Fruit fly (Drosophila melanogaster): ENCODE data around the gene cyc.

Gene cyc

DNA sequence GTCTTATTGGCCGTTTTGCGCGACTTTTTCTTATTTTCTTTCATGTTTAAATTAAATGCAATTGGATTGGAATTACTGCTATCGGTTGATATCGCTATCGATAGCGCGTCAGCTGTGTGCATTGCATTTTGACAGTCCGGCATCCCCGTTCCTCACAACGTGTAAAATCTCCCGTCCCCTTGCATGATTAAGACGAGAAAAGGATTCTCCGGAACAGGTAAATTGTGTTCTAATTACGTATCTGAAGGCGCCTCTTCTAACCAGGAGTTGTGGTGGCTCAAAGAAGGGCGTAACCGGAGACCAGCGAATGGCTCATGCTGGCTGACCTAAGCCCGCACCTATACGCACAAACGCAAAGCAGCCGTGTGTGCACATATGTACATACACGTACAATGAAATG, 8.6 kb downstream of the cyc start, which contains the start of the genes CG14104 and Kap-alpha1 (continued):
- TF ChIP-seq CG10274 (GFP tag; optimal IDR thresholded peaks at IDR 0.05) (no peak), Scr (GFP tag; IDR thresholded peaks at IDR 0.05; ENCODE audit: partially characterized antibody) (peak; percentile 71), HHEX (GFP tag; optimal IDR thresholded peaks at IDR 0.05) (no peak), peb (GFP tag; IDR thresholded peaks at IDR 0.05) (no peak)

DNA sequence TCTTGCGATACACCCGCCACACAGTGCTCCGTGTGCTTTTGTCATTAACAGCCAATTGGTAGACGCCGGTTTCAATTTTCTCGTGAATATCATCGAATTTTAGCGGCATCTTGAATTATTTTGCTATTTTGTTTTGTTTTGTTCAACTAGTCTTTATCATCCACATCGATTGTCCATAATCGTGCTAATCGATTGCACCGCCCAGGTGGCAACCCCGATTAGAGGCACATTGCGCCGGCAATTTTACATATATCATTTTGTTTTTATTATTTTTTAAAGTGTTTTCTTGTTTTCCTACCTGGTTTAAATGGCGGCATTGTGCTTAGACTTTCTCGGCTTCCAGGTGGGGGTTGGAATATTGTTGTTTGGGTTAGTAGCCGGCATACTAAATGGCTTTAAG, 9.8 kb downstream of the cyc start, which contains the start of gene CG34116:
CG34116 (minus strand) TSS at position 142 of the 400 bp plus-strand sequence.
- TF ChIP-seq CG8281 (tag; optimal IDR thresholded peaks at IDR 0.05) (no peak), CG18619 (GFP tag; optimal IDR thresholded peaks at IDR 0.05) (no peak), Atf3 (GFP tag; optimal IDR thresholded peaks at IDR 0.05) (no peak), vfl (GFP tag; optimal IDR thresholded peaks at IDR 0.05) (no peak), HmgD (GFP tag; optimal IDR thresholded peaks at IDR 0.05) (no peak), CG13287 (GFP tag; IDR thresholded peaks at IDR 0.05; ENCODE audit: partially characterized antibody) (peak; percentile 71), CG3065 (GFP tag; optimal IDR thresholded peaks at IDR 0.05) (no peak), CG17328 (GFP tag; IDR thresholded peaks at IDR 0.05) (no peak), pho (GFP tag; optimal IDR thresholded peaks at IDR 0.05) (no peak), CG2129 (GFP tag; IDR thresholded peaks at IDR 0.05; ENCODE audit: partially characterized antibody) (peak; percentile 36), CG34224 (GFP tag; IDR thresholded peaks at IDR 0.05; ENCODE audit: partially characterized antibody) (peak; percentile 59), croc (GFP tag; conservative IDR thresholded peaks at IDR 0.05) (no peak), slbo (GFP tag; IDR thresholded peaks at IDR 0.05) (no peak), Doc3 (GFP tag; IDR thresholded peaks at IDR 0.05; ENCODE audit: partially characterized antibody) (peak; percentile 54), CG11398 (GFP tag; optimal IDR thresholded peaks at IDR 0.05) (no peak), GATAe (GFP tag; conservative IDR thresholded peaks at IDR 0.05) (no peak), ci (GFP tag; IDR thresholded peaks at IDR 0.05) (no peak), trem (tag; optimal IDR thresholded peaks at IDR 0.05) (peak; percentile 26), maf-S (GFP tag; optimal IDR thresholded peaks at IDR 0.05) (no peak), CG13424 (tag; optimal IDR thresholded peaks at IDR 0.05) (no peak), otp (GFP tag; IDR thresholded peaks at IDR 0.05) (no peak), cad (GFP tag; optimal IDR thresholded peaks at IDR 0.05) (no peak), CG17359 (tag; optimal IDR thresholded peaks at IDR 0.05) (no peak), CG9817 (tag; optimal IDR thresholded peaks at IDR 0.05) (no peak), cas (GFP tag; IDR thresholded peaks at IDR 0.05) (no peak), CG17361 (GFP tag; IDR thresholded peaks at IDR 0.05) (no peak), lilli (GFP tag; optimal IDR thresholded peaks at IDR 0.05) (no peak), CG43689 (GFP tag; IDR thresholded peaks at IDR 0.05) (no peak), corto (GFP tag; optimal IDR thresholded peaks at IDR 0.05) (no peak), Ssrp (tag; optimal IDR thresholded peaks at IDR 0.05) (no peak), Aef1 (GFP tag; IDR thresholded peaks at IDR 0.05) (no peak), crol (GFP tag; IDR thresholded peaks at IDR 0.05) (no peak), Bgb (GFP tag; IDR thresholded peaks at IDR 0.05; ENCODE audit: partially characterized antibody) (peak; percentile 73), CG13775 (GFP tag; optimal IDR thresholded peaks at IDR 0.05) (no peak), HLH3B (GFP tag; IDR thresholded peaks at IDR 0.05) (no peak), Drgx (GFP tag; IDR thresholded peaks at IDR 0.05) (no peak), ERR (GFP tag; optimal IDR thresholded peaks at IDR 0.05) (no peak), CoRest (tag; optimal IDR thresholded peaks at IDR 0.05) (no peak), Awh (GFP tag; IDR thresholded peaks at IDR 0.05) (no peak), gsb-n (tag; optimal IDR thresholded peaks at IDR 0.05) (no peak), CTCF (GFP tag; optimal IDR thresholded peaks at IDR 0.05) (no peak), Tbp (GFP tag; optimal IDR thresholded peaks at IDR 0.05) (no peak), unc-4 (GFP tag; IDR thresholded peaks at IDR 0.05; ENCODE audit: partially characterized antibody) (peak; percentile 57; the same call in 1 of the 2 replicates), MESR4 (GFP tag; optimal IDR thresholded peaks at IDR 0.05) (peak; percentile 14), Ets65A (GFP tag) (peak; percentile 38), fd96Cb (tag; optimal IDR thresholded peaks at IDR 0.05) (no peak), CG34376 (GFP tag; optimal IDR thresholded peaks at IDR 0.05) (no peak)
